1 fruit fly cellular context compared by ENCODE assay signal in genomic region chrX:6803312-6803794, dm6.
TF ChIP-seq lines count a peak whose summit lies in the region.

Gene C3G (minus strand): TSS chrX:6803593.
Gene pod1 (plus strand): TSS chrX:6803684.

TF ChIP-seq in whole organism, embryonic, 481 proteins besides CTCF, POLR2A, EP300 and RAD21 (continued from another document and continues in another):
- TF ChIP-seq BEAF-32 (GFP tag; optimal IDR thresholded peaks at IDR 0.05; lab: Kevin White, UChicago): peak; percentile 99
- TF ChIP-seq CG5245 (GFP tag; optimal IDR thresholded peaks at IDR 0.05; lab: Kevin White, UChicago): no peak
- peak; percentile 97 for TF ChIP-seq unc-4 (GFP tag; IDR thresholded peaks at IDR 0.05; lab: Robert Waterston, UW; ENCODE audit: partially characterized antibody)
- TF ChIP-seq CG32532 (GFP tag; IDR thresholded peaks at IDR 0.05; lab: Robert Waterston, UW): no peak
- peak; percentile 53 for TF ChIP-seq CG2120 (GFP tag; optimal IDR thresholded peaks at IDR 0.05; lab: Kevin White, UChicago)
- no peak for TF ChIP-seq Hr39 (optimal IDR thresholded peaks at IDR 0.05; lab: Kevin White, UChicago)
- TF ChIP-seq ranshi (GFP tag; IDR thresholded peaks at IDR 0.05; lab: Robert Waterston, UW): no peak
- TF ChIP-seq CG16779 (GFP tag; IDR thresholded peaks at IDR 0.05; lab: Robert Waterston, UW): no peak
- peak in 1 of 2 experiments; percentile 20 for TF ChIP-seq Trl (optimal IDR thresholded peaks at IDR 0.05; lab: Kevin White, UChicago)
- TF ChIP-seq Trl (GFP tag; optimal IDR thresholded peaks at IDR 0.05; lab: Kevin White, UChicago): peak; percentile 42
- TF ChIP-seq fd64A (GFP tag; optimal IDR thresholded peaks at IDR 0.05; lab: Kevin White, UChicago): no peak
- peak; percentile 69 for TF ChIP-seq MBD-R2 (GFP tag; IDR thresholded peaks at IDR 0.05; lab: Robert Waterston, UW)
- TF ChIP-seq ara (GFP tag; IDR thresholded peaks at IDR 0.05; lab: Robert Waterston, UW): no peak
- TF ChIP-seq ci (GFP tag; IDR thresholded peaks at IDR 0.05; lab: Robert Waterston, UW): no peak
- no peak for TF ChIP-seq CkIIα-i1 (GFP tag; IDR thresholded peaks at IDR 0.05; lab: Robert Waterston, UW)
- peak; percentile 98 for TF ChIP-seq knrl (GFP tag; IDR thresholded peaks at IDR 0.05; lab: Robert Waterston, UW; ENCODE audit: partially characterized antibody)
- no peak for TF ChIP-seq pnt (GFP tag; optimal IDR thresholded peaks at IDR 0.05; lab: Kevin White, UChicago)
- no peak for TF ChIP-seq CG15073 (GFP tag; optimal IDR thresholded peaks at IDR 0.05; lab: Kevin White, UChicago)
- no peak for TF ChIP-seq h (optimal IDR thresholded peaks at IDR 0.05; lab: Kevin White, UChicago)
- no peak for TF ChIP-seq CG14050 (GFP tag; IDR thresholded peaks at IDR 0.05; lab: Robert Waterston, UW)
- peak; percentile 33 to 35 for TF ChIP-seq dpn (GFP tag; optimal IDR thresholded peaks at IDR 0.05; lab: Kevin White, UChicago)
- TF ChIP-seq sna (GFP tag; IDR thresholded peaks at IDR 0.05; lab: Robert Waterston, UW; ENCODE audit: partially characterized antibody): peak; percentile 90
- no peak for TF ChIP-seq CG4707 (GFP tag; optimal IDR thresholded peaks at IDR 0.05; lab: Kevin White, UChicago)
- peak; percentile 100 for TF ChIP-seq amos (GFP tag; IDR thresholded peaks at IDR 0.05; lab: Robert Waterston, UW; ENCODE audit: partially characterized antibody)
- TF ChIP-seq CG9609 (GFP tag; optimal IDR thresholded peaks at IDR 0.05; lab: Kevin White, UChicago): no peak
- no peak for TF ChIP-seq Ada2b (GFP tag; IDR thresholded peaks at IDR 0.05; lab: Robert Waterston, UW)
- TF ChIP-seq CG3065 (GFP tag; optimal IDR thresholded peaks at IDR 0.05; lab: Kevin White, UChicago): no peak
- no peak for TF ChIP-seq Lpt (GFP tag; optimal IDR thresholded peaks at IDR 0.05; lab: Kevin White, UChicago)
- no peak for TF ChIP-seq CG8281 (tag; optimal IDR thresholded peaks at IDR 0.05; lab: Kevin White, UChicago)
- no peak for TF ChIP-seq Hr78 (GFP tag; optimal IDR thresholded peaks at IDR 0.05; lab: Kevin White, UChicago)
- no peak for TF ChIP-seq CG18764 (GFP tag; optimal IDR thresholded peaks at IDR 0.05; lab: Kevin White, UChicago)
- TF ChIP-seq CG10979 (tag; optimal IDR thresholded peaks at IDR 0.05; lab: Kevin White, UChicago): no peak
- no peak for TF ChIP-seq dati (GFP tag; IDR thresholded peaks at IDR 0.05; lab: Robert Waterston, UW)
- no peak for TF ChIP-seq kni (GFP tag; optimal IDR thresholded peaks at IDR 0.05; lab: Kevin White, UChicago)
- no peak for TF ChIP-seq dmrt99B (tag; optimal IDR thresholded peaks at IDR 0.05; lab: Kevin White, UChicago)
- TF ChIP-seq wor (GFP tag; IDR thresholded peaks at IDR 0.05; lab: Robert Waterston, UW): no peak
- peak; percentile 37 for TF ChIP-seq lab (GFP tag; optimal IDR thresholded peaks at IDR 0.05; lab: Kevin White, UChicago)
- TF ChIP-seq CG1603 (tag; optimal IDR thresholded peaks at IDR 0.05; lab: Kevin White, UChicago): peak; percentile 79
- no peak for TF ChIP-seq CG6689 (GFP tag; IDR thresholded peaks at IDR 0.05; lab: Robert Waterston, UW)
- peak; percentile 65 for TF ChIP-seq Myb (GFP tag; optimal IDR thresholded peaks at IDR 0.05; lab: Kevin White, UChicago)
- TF ChIP-seq seq (GFP tag; IDR thresholded peaks at IDR 0.05; lab: Robert Waterston, UW): no peak
- no peak for TF ChIP-seq klu (GFP tag; IDR thresholded peaks at IDR 0.05; lab: Robert Waterston, UW)
- no peak for TF ChIP-seq oc (tag; optimal IDR thresholded peaks at IDR 0.05; lab: Kevin White, UChicago)
- TF ChIP-seq bbx (GFP tag; IDR thresholded peaks at IDR 0.05; lab: Robert Waterston, UW; ENCODE audit: partially characterized antibody): peak; percentile 99
- TF ChIP-seq CG2129 (GFP tag; IDR thresholded peaks at IDR 0.05; lab: Robert Waterston, UW; ENCODE audit: partially characterized antibody): peak; percentile 85
- no peak for TF ChIP-seq br (optimal IDR thresholded peaks at IDR 0.05; lab: Kevin White, UChicago)
- TF ChIP-seq CG10147 (GFP tag; optimal IDR thresholded peaks at IDR 0.05; lab: Kevin White, UChicago): no peak
- TF ChIP-seq bowl (GFP tag; IDR thresholded peaks at IDR 0.05; lab: Robert Waterston, UW): no peak
- TF ChIP-seq CG4617 (GFP tag; optimal IDR thresholded peaks at IDR 0.05; lab: Kevin White, UChicago; ENCODE audit: borderline replicate concordance): peak; percentile 92
- TF ChIP-seq CG1832 (GFP tag; optimal IDR thresholded peaks at IDR 0.05; lab: Kevin White, UChicago): no peak
- no peak for TF ChIP-seq CG17612 (GFP tag; IDR thresholded peaks at IDR 0.05; lab: Robert Waterston, UW)
- no peak for TF ChIP-seq ab (GFP tag; optimal IDR thresholded peaks at IDR 0.05; lab: Kevin White, UChicago)
- no peak for TF ChIP-seq ash1 (GFP tag; optimal IDR thresholded peaks at IDR 0.05; lab: Kevin White, UChicago)
- TF ChIP-seq CG14860 (GFP tag; IDR thresholded peaks at IDR 0.05; lab: Robert Waterston, UW; ENCODE audit: partially characterized antibody): peak; percentile 97
- TF ChIP-seq CG2678 (tag; optimal IDR thresholded peaks at IDR 0.05; lab: Kevin White, UChicago): peak; percentile 18
- TF ChIP-seq CG33213 (GFP tag; optimal IDR thresholded peaks at IDR 0.05; lab: Kevin White, UChicago): peak; percentile 71
- TF ChIP-seq CG18262 (tag; optimal IDR thresholded peaks at IDR 0.05; lab: Kevin White, UChicago): no peak
- peak; percentile 28 for TF ChIP-seq PHDP (tag; optimal IDR thresholded peaks at IDR 0.05; lab: Kevin White, UChicago)
- peak; percentile 57 for TF ChIP-seq CG8924 (tag; optimal IDR thresholded peaks at IDR 0.05; lab: Kevin White, UChicago)
- TF ChIP-seq CG8089 (GFP tag; optimal IDR thresholded peaks at IDR 0.05; lab: Kevin White, UChicago): no peak
- TF ChIP-seq CG11456 (GFP tag; IDR thresholded peaks at IDR 0.05; lab: Robert Waterston, UW): peak; percentile 76; the same call in 2 of the 3 replicates
- TF ChIP-seq CG7271 (tag; optimal IDR thresholded peaks at IDR 0.05; lab: Kevin White, UChicago): no peak
- no peak for TF ChIP-seq CG1602 (GFP tag; optimal IDR thresholded peaks at IDR 0.05; lab: Kevin White, UChicago)
- TF ChIP-seq HmgZ (tag; optimal IDR thresholded peaks at IDR 0.05; lab: Kevin White, UChicago): peak; percentile 75
- TF ChIP-seq luna (GFP tag; optimal IDR thresholded peaks at IDR 0.05; lab: Kevin White, UChicago): peak; percentile 16
- no peak for TF ChIP-seq schlank (tag; optimal IDR thresholded peaks at IDR 0.05; lab: Kevin White, UChicago)
- TF ChIP-seq Hr3 (GFP tag; optimal IDR thresholded peaks at IDR 0.05; lab: Kevin White, UChicago): no peak
- TF ChIP-seq phol (tag; optimal IDR thresholded peaks at IDR 0.05; lab: Kevin White, UChicago): peak; percentile 53
- no peak for TF ChIP-seq cad (GFP tag; optimal IDR thresholded peaks at IDR 0.05; lab: Kevin White, UChicago)
- TF ChIP-seq grau (tag; optimal IDR thresholded peaks at IDR 0.05; lab: Kevin White, UChicago): peak; percentile 40
- peak; percentile 39 for TF ChIP-seq CG2712 (tag; optimal IDR thresholded peaks at IDR 0.05; lab: Kevin White, UChicago)
- no peak for TF ChIP-seq Hr51 (GFP tag; optimal IDR thresholded peaks at IDR 0.05; lab: Kevin White, UChicago)
- TF ChIP-seq Asciz (GFP tag; optimal IDR thresholded peaks at IDR 0.05; lab: Kevin White, UChicago): no peak
- TF ChIP-seq Drgx (GFP tag; IDR thresholded peaks at IDR 0.05; lab: Robert Waterston, UW): no peak
- TF ChIP-seq danr (GFP tag; IDR thresholded peaks at IDR 0.05; lab: Robert Waterston, UW): no peak
- peak; percentile 21 for TF ChIP-seq pum (GFP tag; optimal IDR thresholded peaks at IDR 0.05; lab: Kevin White, UChicago)
- TF ChIP-seq CG10431 (GFP tag; optimal IDR thresholded peaks at IDR 0.05; lab: Kevin White, UChicago): no peak
- TF ChIP-seq Awh (GFP tag; IDR thresholded peaks at IDR 0.05; lab: Robert Waterston, UW): no peak
- TF ChIP-seq Opbp (GFP tag; IDR thresholded peaks at IDR 0.05; lab: Robert Waterston, UW; ENCODE audit: partially characterized antibody): peak; percentile 99
- no peak for TF ChIP-seq CG11398 (GFP tag; optimal IDR thresholded peaks at IDR 0.05; lab: Kevin White, UChicago)
- TF ChIP-seq CG5180 (GFP tag; optimal IDR thresholded peaks at IDR 0.05; lab: Kevin White, UChicago): no peak
- no peak for TF ChIP-seq ap (GFP tag; IDR thresholded peaks at IDR 0.05; lab: Robert Waterston, UW)
- no peak for TF ChIP-seq CG11696 (GFP tag; IDR thresholded peaks at IDR 0.05; lab: Robert Waterston, UW)
- TF ChIP-seq CG11093 (GFP tag; IDR thresholded peaks at IDR 0.05; lab: Robert Waterston, UW): no peak
- TF ChIP-seq CG4404 (GFP tag; IDR thresholded peaks at IDR 0.05; lab: Robert Waterston, UW): no peak
- TF ChIP-seq ewg (GFP tag; optimal IDR thresholded peaks at IDR 0.05; lab: Kevin White, UChicago): peak; percentile 48
- TF ChIP-seq CG11247 (GFP tag; IDR thresholded peaks at IDR 0.05; lab: Robert Waterston, UW): 0 out of 2 replicates have a peak, but pooled peaks have one; percentile 8
- TF ChIP-seq CG9437 (GFP tag; optimal IDR thresholded peaks at IDR 0.05; lab: Kevin White, UChicago): no peak
- TF ChIP-seq CG15269 (tag; optimal IDR thresholded peaks at IDR 0.05; lab: Kevin White, UChicago): no peak
- no peak for TF ChIP-seq tll (GFP tag; optimal IDR thresholded peaks at IDR 0.05; lab: Kevin White, UChicago)
- TF ChIP-seq CG13123 (GFP tag; optimal IDR thresholded peaks at IDR 0.05; lab: Kevin White, UChicago): no peak
- TF ChIP-seq ssp (GFP tag; IDR thresholded peaks at IDR 0.05; lab: Robert Waterston, UW): peak; percentile 43; the same call in 1 of the 2 replicates
- TF ChIP-seq toy (GFP tag; IDR thresholded peaks at IDR 0.05; lab: Robert Waterston, UW): no peak
- no peak for TF ChIP-seq Fer2 (tag; optimal IDR thresholded peaks at IDR 0.05; lab: Kevin White, UChicago)
- TF ChIP-seq gcm (GFP tag; optimal IDR thresholded peaks at IDR 0.05; lab: Kevin White, UChicago): no peak
- peak; percentile 61; the same call in 2 of the 3 replicates for TF ChIP-seq ken (GFP tag; IDR thresholded peaks at IDR 0.05; lab: Robert Waterston, UW)
- TF ChIP-seq CG32767 (GFP tag; IDR thresholded peaks at IDR 0.05; lab: Robert Waterston, UW): no peak
- no peak for TF ChIP-seq chif (GFP tag; optimal IDR thresholded peaks at IDR 0.05; lab: Kevin White, UChicago)
- TF ChIP-seq gem (tag; optimal IDR thresholded peaks at IDR 0.05; lab: Kevin White, UChicago): peak; percentile 5
- no peak for TF ChIP-seq CG9727 (GFP tag; optimal IDR thresholded peaks at IDR 0.05; lab: Kevin White, UChicago)
- TF ChIP-seq CoRest (tag; optimal IDR thresholded peaks at IDR 0.05; lab: Kevin White, UChicago): peak; percentile 30
- TF ChIP-seq CG4424 (GFP tag; optimal IDR thresholded peaks at IDR 0.05; lab: Kevin White, UChicago): peak; percentile 30
- TF ChIP-seq org-1 (GFP tag; optimal IDR thresholded peaks at IDR 0.05; lab: Kevin White, UChicago): no peak
- no peak for TF ChIP-seq odd (GFP tag; optimal IDR thresholded peaks at IDR 0.05; lab: Kevin White, UChicago)
- TF ChIP-seq pan (optimal IDR thresholded peaks at IDR 0.05; lab: Kevin White, UChicago): no peak
- no peak for TF ChIP-seq pan (GFP tag; optimal IDR thresholded peaks at IDR 0.05 in 1 of 2, IDR thresholded peaks at IDR 0.05 in 1 of 2)
- TF ChIP-seq CG10209 (GFP tag; optimal IDR thresholded peaks at IDR 0.05; lab: Kevin White, UChicago): no peak
- no peak for TF ChIP-seq CG31224 (GFP tag; IDR thresholded peaks at IDR 0.05; lab: Robert Waterston, UW)
- TF ChIP-seq CG34376 (GFP tag; optimal IDR thresholded peaks at IDR 0.05; lab: Kevin White, UChicago): no peak
- no peak for TF ChIP-seq pita (GFP tag; optimal IDR thresholded peaks at IDR 0.05; lab: Kevin White, UChicago)
- TF ChIP-seq Xbp1 (GFP tag; optimal IDR thresholded peaks at IDR 0.05; lab: Kevin White, UChicago): peak; percentile 57
- TF ChIP-seq fd96Cb (tag; optimal IDR thresholded peaks at IDR 0.05; lab: Kevin White, UChicago): no peak
- TF ChIP-seq Lhr (GFP tag; optimal IDR thresholded peaks at IDR 0.05; lab: Kevin White, UChicago): peak; percentile 36
- peak; percentile 41 for TF ChIP-seq zfh2 (GFP tag; optimal IDR thresholded peaks at IDR 0.05; lab: Kevin White, UChicago)
- TF ChIP-seq psq (GFP tag; optimal IDR thresholded peaks at IDR 0.05; lab: Kevin White, UChicago): peak; percentile 8
- TF ChIP-seq CG12219 (GFP tag; optimal IDR thresholded peaks at IDR 0.05; lab: Kevin White, UChicago): no peak
- no peak for TF ChIP-seq nau (GFP tag; optimal IDR thresholded peaks at IDR 0.05; lab: Kevin White, UChicago)
- TF ChIP-seq grn (GFP tag; optimal IDR thresholded peaks at IDR 0.05; lab: Kevin White, UChicago): peak; percentile 46
- TF ChIP-seq en (GFP tag; optimal IDR thresholded peaks at IDR 0.05; lab: Kevin White, UChicago): no peak
- TF ChIP-seq NC2α (GFP tag; optimal IDR thresholded peaks at IDR 0.05; lab: Kevin White, UChicago): no peak
- TF ChIP-seq NC2β (GFP tag; optimal IDR thresholded peaks at IDR 0.05; lab: Kevin White, UChicago): peak; percentile 47
- TF ChIP-seq tna (GFP tag; IDR thresholded peaks at IDR 0.05; lab: Robert Waterston, UW; ENCODE audit: partially characterized antibody): peak; percentile 98
- TF ChIP-seq Abd-B (GFP tag; optimal IDR thresholded peaks at IDR 0.05; lab: Kevin White, UChicago): no peak
- peak; percentile 77 for TF ChIP-seq Aef1 (GFP tag; IDR thresholded peaks at IDR 0.05; lab: Robert Waterston, UW)
- TF ChIP-seq gt (GFP tag; IDR thresholded peaks at IDR 0.05; lab: Robert Waterston, UW): no peak
- TF ChIP-seq HLH4C (GFP tag; IDR thresholded peaks at IDR 0.05; lab: Robert Waterston, UW; ENCODE audit: partially characterized antibody): peak; percentile 98
- TF ChIP-seq CG9797 (GFP tag; optimal IDR thresholded peaks at IDR 0.05; lab: Kevin White, UChicago): peak; percentile 83
- TF ChIP-seq twi (tag; optimal IDR thresholded peaks at IDR 0.05; lab: Kevin White, UChicago): no peak
- peak; percentile 21 for TF ChIP-seq Nf-YB (GFP tag; optimal IDR thresholded peaks at IDR 0.05; lab: Kevin White, UChicago)
- TF ChIP-seq CG4282 (GFP tag; optimal IDR thresholded peaks at IDR 0.05; lab: Kevin White, UChicago): no peak
- peak; percentile 62; the same call in 1 of the 2 replicates for TF ChIP-seq NFAT (GFP tag; IDR thresholded peaks at IDR 0.05; lab: Robert Waterston, UW)
- TF ChIP-seq unpg (GFP tag; optimal IDR thresholded peaks at IDR 0.05; lab: Kevin White, UChicago): peak; percentile 23
- peak; percentile 75 for TF ChIP-seq Sin3A (optimal IDR thresholded peaks at IDR 0.05; lab: Kevin White, UChicago)
- peak; percentile 54; the same call in 2 of the 3 replicates for TF ChIP-seq CG11560 (tag; IDR thresholded peaks at IDR 0.05; lab: Robert Waterston, UW)
- TF ChIP-seq sr (GFP tag; IDR thresholded peaks at IDR 0.05; lab: Robert Waterston, UW): no peak
- TF ChIP-seq CG1647 (GFP tag; optimal IDR thresholded peaks at IDR 0.05; lab: Kevin White, UChicago): peak; percentile 39
